Worm (Caenorhabditis elegans): ENCODE measurements around the gene ulp-1.

ce11 chrIII:5146749-5147148 lies 22.9 kb downstream of the ulp-1 start:
- TF ChIP-seq him-1 (tag; optimal IDR thresholded peaks at IDR 0.05) (no peak), W03F9.2 (tag; optimal IDR thresholded peaks at IDR 0.05) (no peak)

Measured in whole organism, L4/young adult.